Fruit fly (Drosophila melanogaster) whole organism, prepupa: ENCODE data around the gene CG32248.

Source experiments
- Blimp-1 ChIP-seq: fragments of 200-800 bp; sonication (Bioruptor generic); optimal IDR thresholded peaks from 3 replicates; lab custom pipeline; 2017; ENCODE audit warnings: missing biosample characterization, missing genetic modification characterization, mild to moderate bottlenecking, moderate library complexity, missing genetic modification reagents
- CG11902 ChIP-seq: fragments of 200-800 bp; sonication (Bioruptor generic); optimal IDR thresholded peaks from 3 replicates; lab custom pipeline; 2016; ENCODE audit warnings: missing biosample characterization, missing genetic modification characterization
- CG15336 ChIP-seq: fragments of 200-800 bp; sonication (Bioruptor generic); IDR thresholded peaks from 2 replicates; pipeline ENCODE4 v1.3.6; 2022; ENCODE audit warnings: missing biosample characterization, missing genetic modification characterization
- CG7368 ChIP-seq: fragments of 200-800 bp; sonication (Bioruptor generic); optimal IDR thresholded peaks from 3 replicates; lab custom pipeline; 2016; ENCODE audit warnings: missing biosample characterization, missing genetic modification characterization
- Sox14 ChIP-seq: fragments of 200-800 bp; sonication (Bioruptor generic); optimal IDR thresholded peaks from 3 replicates; lab custom pipeline; 2016; ENCODE audit warnings: missing biosample characterization, missing genetic modification characterization
- fd59A ChIP-seq: fragments of 200-800 bp; sonication (Bioruptor generic); optimal IDR thresholded peaks from 2 replicates; lab custom pipeline; 2017; ENCODE audit warnings: missing biosample characterization, mild to moderate bottlenecking, missing genetic modification characterization, missing genetic modification reagents
- vri ChIP-seq: fragments of 200-800 bp; sonication (Bioruptor generic); optimal IDR thresholded peaks from 3 replicates; lab custom pipeline; 2016; ENCODE audit warnings: missing biosample characterization, mild to moderate bottlenecking, missing genetic modification characterization

DNA sequence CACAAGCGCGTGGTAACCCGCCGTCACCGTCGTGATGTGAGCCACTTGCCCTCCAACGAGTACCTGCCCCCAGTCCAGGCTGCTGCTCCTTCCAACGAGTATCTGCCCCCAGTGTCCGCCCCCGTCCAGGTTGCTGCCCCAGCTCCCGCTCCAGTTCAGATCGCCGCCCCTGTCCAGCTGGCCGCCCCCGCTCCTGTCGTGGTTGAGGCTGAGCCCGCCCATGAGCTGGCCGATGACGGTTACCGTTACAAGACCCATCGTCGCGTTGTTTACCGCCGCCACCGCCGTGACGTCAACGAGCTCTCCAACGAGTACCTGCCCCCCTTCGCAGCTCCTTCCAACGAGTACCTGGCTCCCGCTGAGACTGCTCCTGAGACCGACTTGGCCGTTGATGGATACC is 9.2 kb downstream of the CG32248 start:
- TF ChIP-seq fd59A (GFP tag; lab: Kevin White, UChicago) (no peak), Sox14 (GFP tag; lab: Kevin White, UChicago) (no peak), Blimp-1 (no peak), CG11902 (GFP tag; lab: Kevin White, UChicago) (no peak), vri (GFP tag; lab: Kevin White, UChicago) (no peak), CG7368 (no peak), CG15336 (GFP tag; lab: Robert Waterston, UW) (no peak)
